Worm (Caenorhabditis elegans) whole organism, late embryonic: ENCODE measurements around the gene spl-1.

Source experiments
- C08G9.2 ChIP-seq: sonication (generic microtip); optimal IDR thresholded peaks from 2 replicates; lab custom pipeline; 2016; ENCODE audit warnings: mild to moderate bottlenecking, missing genetic modification characterization, moderate library complexity, missing compliant biosample characterization
- ceh-14 ChIP-seq: sonication (generic microtip); optimal IDR thresholded peaks from 2 replicates; lab custom pipeline; 2016; ENCODE audit warnings: missing genotype, missing genetic modification characterization, missing compliant biosample characterization
- ceh-22 ChIP-seq: sonication (generic microtip); optimal IDR thresholded peaks from 2 replicates; lab custom pipeline; 2017; ENCODE audit warnings: missing biosample characterization, missing genetic modification characterization
- ceh-30 ChIP-seq: fragments of 150-350 bp; optimal IDR thresholded peaks from 2 replicates; lab custom pipeline; 2014; ENCODE audit warnings: missing biosample characterization, missing genetic modification characterization
- ceh-9 ChIP-seq: sonication (generic microtip); optimal IDR thresholded peaks from 2 replicates; lab custom pipeline; 2016; ENCODE audit warnings: mild to moderate bottlenecking, missing genetic modification characterization, inconsistent platforms, missing compliant biosample characterization
- elt-2 ChIP-seq: sonication (generic microtip); optimal IDR thresholded peaks from 2 replicates; lab custom pipeline; 2016; ENCODE audit warnings: missing genetic modification reagents, missing genetic modification characterization, missing compliant biosample characterization
- eyg-1 ChIP-seq: sonication (generic microtip); optimal IDR thresholded peaks from 2 replicates; lab custom pipeline; 2016; ENCODE audit warnings: missing genotype, missing genetic modification characterization, missing compliant biosample characterization
- hlh-15 ChIP-seq: sonication (generic microtip); optimal IDR thresholded peaks from 2 replicates; lab custom pipeline; 2016; ENCODE audit warnings: missing genetic modification characterization, missing compliant biosample characterization
- unc-86 ChIP-seq: sonication (generic microtip); optimal IDR thresholded peaks from 2 replicates; lab custom pipeline; 2016; ENCODE audit warnings: missing genetic modification characterization, missing compliant biosample characterization

ce11 chrIV:396373-396772, 13.4 kb upstream of the spl-1 start, which contains the start of gene rrp-8:
- TF ChIP-seq C08G9.2 (no peak), elt-2 (tag; lab: Kevin White, UChicago) (no peak), unc-86 (tag; lab: Kevin White, UChicago) (no peak), hlh-15 (tag; lab: Kevin White, UChicago) (no peak), ceh-14 (tag; lab: Kevin White, UChicago) (no peak), ceh-22 (tag; lab: Kevin White, UChicago) (no peak), ceh-9 (no peak), ceh-30 (tag; lab: Kevin White, UChicago) (no peak), eyg-1 (tag; lab: Kevin White, UChicago) (no peak)
